Worm (Caenorhabditis elegans): ENCODE data around the gene tbck-1.
"Not testable (repeated sequence)": the region's sequence is repeated elsewhere in the genome, so short reads cannot be mapped to it uniquely, and the experiment has no call there.

tbck-1 gene

ce11 chrII:4811986-4812385 lies 16.4 kb upstream of the tbck-1 start, which contains the start of gene rig-6:
TSS of gene rig-6 (minus strand) at chrII:4812086.
- TF ChIP-seq scrt-1 (GFP tag; IDR thresholded peaks at IDR 0.05) (no peak), ceh-13 (GFP tag; optimal IDR thresholded peaks at IDR 0.05) (no peak), tbx-11 (GFP tag; IDR thresholded peaks at IDR 0.05) (no peak), hmbx-1 (tag; optimal IDR thresholded peaks at IDR 0.05) (no peak), hnd-1 (tag; optimal IDR thresholded peaks at IDR 0.05) (no peak), B0310.2 (tag; optimal IDR thresholded peaks at IDR 0.05) (no peak), flt-1 (GFP tag; IDR thresholded peaks at IDR 0.05) (no peak), ceh-36 (tag; optimal IDR thresholded peaks at IDR 0.05) (no peak), ama-1 (optimal IDR thresholded peaks at IDR 0.05) (no peak), F13C5.2 (tag; optimal IDR thresholded peaks at IDR 0.05) (no peak)

ce11 chrII:4815356-4815755 lies 13.0 kb upstream of the tbck-1 start:
- TF ChIP-seq hnd-1 (tag; optimal IDR thresholded peaks at IDR 0.05) (no peak), ets-7 (tag; optimal IDR thresholded peaks at IDR 0.05) (no peak), flt-1 (GFP tag; IDR thresholded peaks at IDR 0.05) (no peak), hmg-4 (GFP tag; optimal IDR thresholded peaks at IDR 0.05) (no peak), tra-4 (tag; optimal IDR thresholded peaks at IDR 0.05) (no peak), hmbx-1 (tag; optimal IDR thresholded peaks at IDR 0.05) (no peak), pes-1 (GFP tag; IDR thresholded peaks at IDR 0.05) (no peak), scrt-1 (GFP tag; IDR thresholded peaks at IDR 0.05) (no peak), aly-1 (tag; optimal IDR thresholded peaks at IDR 0.05) (no peak), sea-1 (GFP tag; conservative IDR thresholded peaks at IDR 0.05) (no peak), tbx-11 (GFP tag; IDR thresholded peaks at IDR 0.05) (no peak), ceh-13 (GFP tag; optimal IDR thresholded peaks at IDR 0.05) (no peak), F13C5.2 (tag; optimal IDR thresholded peaks at IDR 0.05) (no peak), ceh-36 (tag; optimal IDR thresholded peaks at IDR 0.05) (no peak), ama-1 (optimal IDR thresholded peaks at IDR 0.05) (no peak), tbx-37 (GFP tag; conservative IDR thresholded peaks at IDR 0.05) (no peak), B0310.2 (tag; optimal IDR thresholded peaks at IDR 0.05) (no peak)

- TF ChIP-seq aly-1 (tag; optimal IDR thresholded peaks at IDR 0.05) (no peak), ets-7 (tag; optimal IDR thresholded peaks at IDR 0.05) (no peak), ceh-13 (GFP tag; optimal IDR thresholded peaks at IDR 0.05) (no peak), ama-1 (optimal IDR thresholded peaks at IDR 0.05) (no peak), pes-1 (GFP tag; IDR thresholded peaks at IDR 0.05) (no peak), hmbx-1 (tag; optimal IDR thresholded peaks at IDR 0.05) (no peak), scrt-1 (GFP tag; IDR thresholded peaks at IDR 0.05) (no peak), tra-4 (tag; optimal IDR thresholded peaks at IDR 0.05) (no peak), B0310.2 (tag; optimal IDR thresholded peaks at IDR 0.05) (no peak), flt-1 (GFP tag; IDR thresholded peaks at IDR 0.05) (no peak), F13C5.2 (tag; optimal IDR thresholded peaks at IDR 0.05) (no peak), hmg-4 (GFP tag; optimal IDR thresholded peaks at IDR 0.05) (no peak), sea-1 (GFP tag; conservative IDR thresholded peaks at IDR 0.05) (no peak)
Measured at ce11 chrII:4818780-4819179, 9.6 kb upstream of the tbck-1 start.

ce11 chrII:4821739-4822138 lies 6.6 kb upstream of the tbck-1 start, which contains the start of gene lact-5:
TSS of gene lact-5 (minus strand) at chrII:4821739.
- TF ChIP-seq hmbx-1 (tag; optimal IDR thresholded peaks at IDR 0.05), result no peak
- no peak for TF ChIP-seq B0310.2 (tag; optimal IDR thresholded peaks at IDR 0.05)
- TF ChIP-seq ets-7 (tag; optimal IDR thresholded peaks at IDR 0.05), result no peak
- no peak for TF ChIP-seq hmg-4 (GFP tag; optimal IDR thresholded peaks at IDR 0.05)
- TF ChIP-seq scrt-1 (GFP tag; IDR thresholded peaks at IDR 0.05), result no peak
- TF ChIP-seq tbx-11 (GFP tag; IDR thresholded peaks at IDR 0.05), result no peak
- TF ChIP-seq F13C5.2 (tag; optimal IDR thresholded peaks at IDR 0.05), result no peak

DNA sequence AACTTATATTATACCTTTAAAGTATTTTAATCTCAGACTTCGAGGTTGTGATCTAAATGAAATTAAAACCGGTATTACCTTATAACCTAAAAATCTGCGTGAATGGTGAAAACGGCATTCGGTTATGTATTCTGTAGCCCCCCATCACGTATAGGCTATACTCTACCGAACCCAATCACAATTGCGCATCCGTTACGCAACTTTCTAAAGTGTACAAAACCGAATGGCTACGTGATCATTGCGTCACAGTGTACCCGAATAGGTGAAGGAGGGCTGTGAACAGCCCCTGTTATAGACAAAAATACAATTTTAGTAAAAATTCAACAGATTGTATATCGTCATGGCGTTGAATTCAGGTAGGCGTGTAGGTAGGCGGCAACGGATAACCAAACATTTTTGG lies 5.7 kb upstream of the tbck-1 start:
- no peak for TF ChIP-seq F13C5.2 (tag; optimal IDR thresholded peaks at IDR 0.05)
- TF ChIP-seq hmg-4 (GFP tag; optimal IDR thresholded peaks at IDR 0.05), result no peak
- no peak for TF ChIP-seq ets-7 (tag; optimal IDR thresholded peaks at IDR 0.05)
- no peak for TF ChIP-seq ceh-36 (tag; optimal IDR thresholded peaks at IDR 0.05)
- no peak for TF ChIP-seq ama-1 (optimal IDR thresholded peaks at IDR 0.05)
- no peak for TF ChIP-seq scrt-1 (GFP tag; IDR thresholded peaks at IDR 0.05)
- no peak for TF ChIP-seq flt-1 (GFP tag; IDR thresholded peaks at IDR 0.05)
- TF ChIP-seq ceh-13 (GFP tag; optimal IDR thresholded peaks at IDR 0.05), result no peak

ce11 chrII:4825133-4825532 lies 3.2 kb upstream of the tbck-1 start, which contains the start of the genes C33F10.8 and msp-40:
TSS of gene C33F10.8 (minus strand) at chrII:4825233.
TSS of gene msp-40 (plus strand) at chrII:4825414.
- not testable (repeated sequence) for TF ChIP-seq B0310.2 (tag; optimal IDR thresholded peaks at IDR 0.05); tbx-11 (GFP tag; IDR thresholded peaks at IDR 0.05); ets-7 (tag; optimal IDR thresholded peaks at IDR 0.05)

- TF ChIP-seq pes-1 (GFP tag; IDR thresholded peaks at IDR 0.05) (no peak), ets-7 (tag; optimal IDR thresholded peaks at IDR 0.05) (no peak), B0310.2 (tag; optimal IDR thresholded peaks at IDR 0.05) (no peak), hnd-1 (tag; optimal IDR thresholded peaks at IDR 0.05) (no peak), ama-1 (optimal IDR thresholded peaks at IDR 0.05) (no peak), ceh-13 (GFP tag; optimal IDR thresholded peaks at IDR 0.05) (no peak), hmg-4 (GFP tag; optimal IDR thresholded peaks at IDR 0.05) (no peak), hmbx-1 (tag; optimal IDR thresholded peaks at IDR 0.05) (no peak), F13C5.2 (tag; optimal IDR thresholded peaks at IDR 0.05) (no peak), flt-1 (GFP tag; IDR thresholded peaks at IDR 0.05) (no peak), scrt-1 (GFP tag; IDR thresholded peaks at IDR 0.05) (no peak), aly-1 (tag; optimal IDR thresholded peaks at IDR 0.05) (no peak), tra-4 (tag; optimal IDR thresholded peaks at IDR 0.05) (no peak), tbx-37 (GFP tag; conservative IDR thresholded peaks at IDR 0.05) (no peak)
Measured at ce11 chrII:4834761-4835160, 6.4 kb downstream of the tbck-1 start, which contains the start of the genes C33F10.11 and C33F10.1. TSS of gene C33F10.11 (minus strand) at chrII:4834861. TSS of gene C33F10.1 (plus strand) at chrII:4835023.

DNA sequence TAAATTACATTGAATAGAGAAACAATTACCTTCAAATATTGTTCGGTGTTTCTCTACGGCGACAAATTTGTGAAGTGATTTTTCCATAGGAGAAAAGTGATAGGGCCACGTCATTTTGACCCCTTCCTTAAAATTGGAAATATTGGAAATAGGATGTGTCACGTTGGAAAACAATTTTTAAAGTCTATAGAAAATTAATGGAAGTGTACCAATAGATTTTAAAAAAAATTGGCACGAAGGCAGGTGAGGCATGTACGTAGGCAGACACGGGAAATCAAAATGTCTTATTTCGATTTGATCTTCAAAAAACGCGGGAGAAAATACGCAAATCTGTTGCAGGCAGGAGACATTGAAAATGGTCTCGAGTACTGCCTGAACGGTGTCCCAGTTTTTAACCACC lies 9.3 kb downstream of the tbck-1 start, which contains the start of gene C33F10.12:
C33F10.12 (minus strand) TSS at position 101 of the 400 bp plus-strand sequence.
- no peak for TF ChIP-seq flt-1 (GFP tag; IDR thresholded peaks at IDR 0.05)
- no peak for TF ChIP-seq B0310.2 (tag; optimal IDR thresholded peaks at IDR 0.05)
- TF ChIP-seq sea-1 (GFP tag; conservative IDR thresholded peaks at IDR 0.05), result no peak
- TF ChIP-seq hmg-4 (GFP tag; optimal IDR thresholded peaks at IDR 0.05), result no peak
- no peak for TF ChIP-seq scrt-1 (GFP tag; IDR thresholded peaks at IDR 0.05)
- no peak for TF ChIP-seq hnd-1 (tag; optimal IDR thresholded peaks at IDR 0.05)
- TF ChIP-seq ets-7 (tag; optimal IDR thresholded peaks at IDR 0.05), result no peak
- no peak for TF ChIP-seq tbx-11 (GFP tag; IDR thresholded peaks at IDR 0.05)
- no peak for TF ChIP-seq tra-4 (tag; optimal IDR thresholded peaks at IDR 0.05)
- TF ChIP-seq pes-1 (GFP tag; IDR thresholded peaks at IDR 0.05), result no peak
- TF ChIP-seq ceh-36 (tag; optimal IDR thresholded peaks at IDR 0.05), result no peak
- no peak for TF ChIP-seq ama-1 (optimal IDR thresholded peaks at IDR 0.05)
- no peak for TF ChIP-seq hmbx-1 (tag; optimal IDR thresholded peaks at IDR 0.05)
- TF ChIP-seq ceh-13 (GFP tag; optimal IDR thresholded peaks at IDR 0.05), result no peak
- TF ChIP-seq aly-1 (tag; optimal IDR thresholded peaks at IDR 0.05), result no peak
- TF ChIP-seq F13C5.2 (tag; optimal IDR thresholded peaks at IDR 0.05), result no peak
- TF ChIP-seq tbx-37 (GFP tag; conservative IDR thresholded peaks at IDR 0.05), result no peak

Measured in whole organism, early embryonic.